Worm (Caenorhabditis elegans): Measurements from ENCODE around the gene erd-2.2.

Gene erd-2.2

ce11 chrIII:5940525-5940974, 33.7 kb downstream of the erd-2.2 start (continued):
- 0 out of 2 replicates have a peak, but pooled peaks have one; percentile 21 for TF ChIP-seq daf-19 (GFP tag; conservative IDR thresholded peaks at IDR 0.05)
- TF ChIP-seq D1046.2 (GFP tag; IDR thresholded peaks at IDR 0.05), result 0 out of 2 replicates have a peak, but pooled peaks have one; percentile 21
- no peak for TF ChIP-seq Y5F2A.4 (GFP tag; optimal IDR thresholded peaks at IDR 0.05)
- TF ChIP-seq jun-1 (tag; optimal IDR thresholded peaks at IDR 0.05), result no peak
- TF ChIP-seq zfp-3 (GFP tag; conservative IDR thresholded peaks at IDR 0.05), result no peak
- TF ChIP-seq tra-1 (GFP tag; IDR thresholded peaks at IDR 0.05), result peak; percentile 34; the same call in 1 of the 2 replicates
- 0 out of 2 replicates have a peak, but pooled peaks have one; percentile 50 for TF ChIP-seq mdt-29 (GFP tag; IDR thresholded peaks at IDR 0.05)
- TF ChIP-seq R02D3.7 (tag; optimal IDR thresholded peaks at IDR 0.05), result no peak
- no peak; the same call in 1 of the 2 replicates for TF ChIP-seq vab-7 (GFP tag; IDR thresholded peaks at IDR 0.05)
- no peak for TF ChIP-seq ces-1 (GFP tag; optimal IDR thresholded peaks at IDR 0.05)
- TF ChIP-seq zfp-2 (tag; optimal IDR thresholded peaks at IDR 0.05), result no peak
- peak; percentile 60 for TF ChIP-seq mes-2 (tag; optimal IDR thresholded peaks at IDR 0.05; ENCODE audit: poor library complexity, severe bottlenecking)
- TF ChIP-seq hlh-11 (tag; optimal IDR thresholded peaks at IDR 0.05), result peak; percentile 92
- TF ChIP-seq dve-1 (tag; optimal IDR thresholded peaks at IDR 0.05; ENCODE audit: insufficient read depth), result peak; percentile 85
- peak; percentile 53 for TF ChIP-seq lin-38 (GFP tag; IDR thresholded peaks at IDR 0.05)
- TF ChIP-seq mdl-1 (tag; optimal IDR thresholded peaks at IDR 0.05), result peak; percentile 96
- TF ChIP-seq lin-39 (tag; optimal IDR thresholded peaks at IDR 0.05), result no peak
- TF ChIP-seq egl-27 (tag; optimal IDR thresholded peaks at IDR 0.05), result no peak
- peak; percentile 30; the same call in 1 of the 2 replicates for TF ChIP-seq dmd-8 (GFP tag; IDR thresholded peaks at IDR 0.05)
- TF ChIP-seq daf-8 (GFP tag; IDR thresholded peaks at IDR 0.05), result no peak
- no peak for TF ChIP-seq unc-130 (GFP tag; optimal IDR thresholded peaks at IDR 0.05)
- TF ChIP-seq Y105C5A.15 (GFP tag; IDR thresholded peaks at IDR 0.05), result no peak
- TF ChIP-seq F49E8.2 (tag; optimal IDR thresholded peaks at IDR 0.05; ENCODE audit: borderline replicate concordance), result no peak
- TF ChIP-seq nhr-28 (tag; optimal IDR thresholded peaks at IDR 0.05), result peak; percentile 67
- TF ChIP-seq rbr-2 (tag; optimal IDR thresholded peaks at IDR 0.05), result peak; percentile 51
- TF ChIP-seq lim-7 (GFP tag; IDR thresholded peaks at IDR 0.05), result peak; percentile 51; the same call in 1 of the 2 replicates
- TF ChIP-seq ctbp-1 (GFP tag; IDR thresholded peaks at IDR 0.05), result peak; percentile 71
- TF ChIP-seq nhr-237 (tag; optimal IDR thresholded peaks at IDR 0.05), result no peak
- no peak for TF ChIP-seq ztf-7 (tag; optimal IDR thresholded peaks at IDR 0.05)
- TF ChIP-seq zip-2 (tag; optimal IDR thresholded peaks at IDR 0.05), result peak; percentile 79
- TF ChIP-seq aha-1 (tag), result peak; percentile 99
- no peak for TF ChIP-seq Y48G9A.11 (GFP tag; IDR thresholded peaks at IDR 0.05)
- no peak for TF ChIP-seq aly-2 (tag; optimal IDR thresholded peaks at IDR 0.05)
- TF ChIP-seq daf-16 (GFP tag; optimal IDR thresholded peaks at IDR 0.05), result no peak
- peak; percentile 36 for TF ChIP-seq daf-16 (tag; optimal IDR thresholded peaks at IDR 0.05)
- no peak for TF ChIP-seq nhr-111 (GFP tag; optimal IDR thresholded peaks at IDR 0.05)
- TF ChIP-seq daf-12 (tag; optimal IDR thresholded peaks at IDR 0.05), result no peak
- TF ChIP-seq mxl-3 (GFP tag; optimal IDR thresholded peaks at IDR 0.05), result peak; percentile 90
- no peak for TF ChIP-seq spr-3 (GFP tag; optimal IDR thresholded peaks at IDR 0.05)
- peak in 1 of 2 experiments; percentile 62 for TF ChIP-seq hif-1 (tag; optimal IDR thresholded peaks at IDR 0.05)
- no peak for TF ChIP-seq ztf-11 (tag; optimal IDR thresholded peaks at IDR 0.05)
- TF ChIP-seq madf-9 (GFP tag; conservative IDR thresholded peaks at IDR 0.05), result peak; percentile 59
- peak; percentile 42 for TF ChIP-seq pqm-1 (tag; optimal IDR thresholded peaks at IDR 0.05)
- no peak for TF ChIP-seq zag-1 (tag; optimal IDR thresholded peaks at IDR 0.05)
- no peak for TF ChIP-seq zip-11 (GFP tag; IDR thresholded peaks at IDR 0.05)
- no peak for TF ChIP-seq nhr-6 (tag; optimal IDR thresholded peaks at IDR 0.05)
- TF ChIP-seq sdz-12 (GFP tag; optimal IDR thresholded peaks at IDR 0.05), result no peak
- TF ChIP-seq lin-13 (GFP tag; optimal IDR thresholded peaks at IDR 0.05), result peak; percentile 45
- no peak for TF ChIP-seq tag-97 (GFP tag; IDR thresholded peaks at IDR 0.05)
- TF ChIP-seq fkh-10 (GFP tag; optimal IDR thresholded peaks at IDR 0.05), result no peak
- no peak for TF ChIP-seq skn-1 (tag; optimal IDR thresholded peaks at IDR 0.05)
- TF ChIP-seq mep-1 (tag; optimal IDR thresholded peaks at IDR 0.05), result peak; percentile 87

All from whole organism, L4 larva.